Fruit fly (Drosophila melanogaster): Measurements from ENCODE around the gene CG11294.

Gene CG11294

DNA sequence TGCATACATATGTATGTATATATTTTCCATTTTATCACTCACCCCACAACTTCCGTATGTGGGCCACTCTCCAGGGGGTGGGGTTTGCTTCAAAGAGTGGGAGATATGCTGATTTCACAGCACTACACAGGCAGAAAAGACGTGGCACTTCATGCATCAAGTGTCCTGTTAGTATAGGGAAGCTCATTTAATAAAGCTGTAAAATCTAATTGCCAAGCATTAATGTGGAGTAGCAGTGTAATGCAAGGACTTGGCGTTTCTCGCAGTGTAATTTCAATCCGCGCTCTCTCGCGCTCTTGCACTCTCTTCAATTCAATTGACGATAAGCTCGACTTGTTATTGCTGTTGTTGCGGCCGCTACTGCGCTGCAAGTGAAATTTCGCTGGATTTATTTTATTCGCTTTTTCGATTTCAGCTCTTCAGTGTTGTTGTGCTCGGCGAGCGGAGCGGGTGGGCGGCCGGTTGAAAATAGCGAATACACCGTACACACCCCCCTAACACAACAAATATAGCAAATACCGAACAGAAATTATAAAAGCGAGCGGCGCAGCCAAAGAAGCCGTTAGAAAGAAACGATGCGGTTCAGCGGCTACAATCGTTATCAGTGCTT is 15.9 kb upstream of the CG11294 start, which contains the start of gene Hexo2:
Hexo2 (plus strand) TSS at position 419 of the 610 bp plus-strand sequence.
- TF ChIP-seq CG32121 (GFP tag; IDR thresholded peaks at IDR 0.05) (peak; percentile 98), fd96Ca (GFP tag; IDR thresholded peaks at IDR 0.05) (peak; percentile 99), CG17806 (tag; optimal IDR thresholded peaks at IDR 0.05) (peak; percentile 93), CG12605 (GFP tag; IDR thresholded peaks at IDR 0.05) (peak; percentile 97), CG14655 (GFP tag; optimal IDR thresholded peaks at IDR 0.05) (peak; percentile 96), CG8301 (tag; optimal IDR thresholded peaks at IDR 0.05) (peak; percentile 96), CG4496 (GFP tag; IDR thresholded peaks at IDR 0.05) (peak; percentile 99), EcR (GFP tag; optimal IDR thresholded peaks at IDR 0.05) (peak; percentile 17), CG8159 (tag; optimal IDR thresholded peaks at IDR 0.05) (peak; percentile 91), gl (tag; optimal IDR thresholded peaks at IDR 0.05) (peak; percentile 89), CG15710 (tag; optimal IDR thresholded peaks at IDR 0.05) (peak; percentile 93), Pif1A (GFP tag; optimal IDR thresholded peaks at IDR 0.05) (peak; percentile 97), Ets98B (GFP tag; IDR thresholded peaks at IDR 0.05) (peak; percentile 99), rn (GFP tag; IDR thresholded peaks at IDR 0.05) (peak; percentile 98), CG9948 (tag; optimal IDR thresholded peaks at IDR 0.05) (peak; percentile 91), CG10348 (GFP tag; IDR thresholded peaks at IDR 0.05) (peak; percentile 94), CG34367 (tag; optimal IDR thresholded peaks at IDR 0.05) (peak; percentile 94), D1 (tag; optimal IDR thresholded peaks at IDR 0.05) (peak; percentile 54), Pif1B (GFP tag; optimal IDR thresholded peaks at IDR 0.05) (peak; percentile 94), CG13204 (GFP tag; optimal IDR thresholded peaks at IDR 0.05) (peak; percentile 82), Snoo (tag; optimal IDR thresholded peaks at IDR 0.05) (peak; percentile 99)

DNA sequence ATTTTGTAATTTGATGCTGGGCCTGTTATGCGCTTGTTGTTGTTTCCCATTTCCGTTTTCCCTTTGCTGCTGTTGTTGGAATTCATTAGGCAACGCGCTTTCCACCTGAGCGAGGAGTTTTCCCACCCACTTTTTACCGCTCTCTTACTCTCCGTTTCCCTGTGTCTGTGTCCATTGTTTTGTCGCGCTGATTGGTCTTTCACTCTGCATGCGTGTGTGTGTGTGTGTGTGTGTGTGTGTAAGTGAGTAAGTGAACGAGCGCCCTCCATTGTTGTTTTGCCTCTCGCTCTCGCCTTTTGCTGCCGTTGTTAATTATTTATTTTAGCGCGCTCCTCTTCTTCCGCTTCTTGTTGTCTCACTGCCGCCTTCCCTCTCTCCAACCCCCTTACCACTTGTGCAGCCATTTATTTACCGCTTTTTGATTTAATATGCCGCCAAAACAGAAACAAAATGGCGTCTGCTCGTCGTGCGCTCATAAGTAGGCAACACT is 2.7 kb upstream of the CG11294 start:
- TF ChIP-seq CG15710 (tag; optimal IDR thresholded peaks at IDR 0.05) (no peak), CG10348 (GFP tag; IDR thresholded peaks at IDR 0.05) (no peak), CG8159 (tag; optimal IDR thresholded peaks at IDR 0.05) (no peak), CG4496 (GFP tag; IDR thresholded peaks at IDR 0.05) (no peak), CG12605 (GFP tag; IDR thresholded peaks at IDR 0.05) (no peak), CG17806 (tag; optimal IDR thresholded peaks at IDR 0.05) (no peak)

DNA sequence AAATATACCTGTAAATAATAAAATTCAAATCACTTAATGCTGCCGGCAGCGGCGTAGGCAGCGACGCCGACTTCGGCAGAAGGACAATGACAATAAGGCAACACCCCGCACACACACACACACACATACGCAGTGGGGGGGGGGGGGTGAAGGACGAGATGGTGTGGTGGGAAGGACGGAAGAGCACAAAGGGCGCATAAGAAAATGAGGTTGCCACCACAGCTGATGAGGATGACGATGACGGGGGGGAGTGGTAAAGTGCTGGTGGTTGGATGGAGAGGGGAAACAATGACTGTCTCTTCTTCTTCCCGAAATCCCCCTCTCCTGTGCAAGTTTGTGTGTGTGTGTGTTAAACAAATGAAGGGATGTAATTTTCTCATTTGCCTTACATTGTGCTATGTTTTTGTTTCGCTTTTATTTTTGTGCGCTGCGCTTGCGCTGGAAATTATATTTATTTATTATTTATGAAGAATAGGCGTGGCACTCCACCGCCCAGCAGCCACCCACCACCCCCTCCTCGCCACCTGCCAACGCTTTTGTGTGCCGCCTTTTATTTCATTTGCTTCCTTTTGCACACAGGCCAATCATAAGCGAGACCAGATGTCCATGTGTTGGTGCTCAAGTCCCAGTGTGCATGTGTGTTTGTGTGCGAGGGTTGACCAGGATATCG is 1.5 kb upstream of the CG11294 start:
- TF ChIP-seq CG4496 (GFP tag; IDR thresholded peaks at IDR 0.05) = no peak
- no peak for TF ChIP-seq EcR (GFP tag; optimal IDR thresholded peaks at IDR 0.05)
- no peak for TF ChIP-seq Pif1A (GFP tag; optimal IDR thresholded peaks at IDR 0.05)
- no peak for TF ChIP-seq CG12605 (GFP tag; IDR thresholded peaks at IDR 0.05)
- no peak for TF ChIP-seq Ets98B (GFP tag; IDR thresholded peaks at IDR 0.05)
- no peak for TF ChIP-seq CG17806 (tag; optimal IDR thresholded peaks at IDR 0.05)
- no peak for TF ChIP-seq Pif1B (GFP tag; optimal IDR thresholded peaks at IDR 0.05)
- TF ChIP-seq CG14655 (GFP tag; optimal IDR thresholded peaks at IDR 0.05) = no peak
- TF ChIP-seq CG8301 (tag; optimal IDR thresholded peaks at IDR 0.05) = no peak
- no peak for TF ChIP-seq D1 (tag; optimal IDR thresholded peaks at IDR 0.05)
- TF ChIP-seq fd96Ca (GFP tag; IDR thresholded peaks at IDR 0.05) = no peak
- TF ChIP-seq CG8159 (tag; optimal IDR thresholded peaks at IDR 0.05) = no peak
- no peak for TF ChIP-seq CG9948 (tag; optimal IDR thresholded peaks at IDR 0.05)
- TF ChIP-seq rn (GFP tag; IDR thresholded peaks at IDR 0.05) = no peak
- TF ChIP-seq gl (tag; optimal IDR thresholded peaks at IDR 0.05) = no peak
- TF ChIP-seq CG13204 (GFP tag; optimal IDR thresholded peaks at IDR 0.05) = no peak
- no peak for TF ChIP-seq CG34367 (tag; optimal IDR thresholded peaks at IDR 0.05)
- no peak for TF ChIP-seq CG32121 (GFP tag; IDR thresholded peaks at IDR 0.05)
- TF ChIP-seq CG15710 (tag; optimal IDR thresholded peaks at IDR 0.05) = no peak
- no peak for TF ChIP-seq Snoo (tag; optimal IDR thresholded peaks at IDR 0.05)

DNA sequence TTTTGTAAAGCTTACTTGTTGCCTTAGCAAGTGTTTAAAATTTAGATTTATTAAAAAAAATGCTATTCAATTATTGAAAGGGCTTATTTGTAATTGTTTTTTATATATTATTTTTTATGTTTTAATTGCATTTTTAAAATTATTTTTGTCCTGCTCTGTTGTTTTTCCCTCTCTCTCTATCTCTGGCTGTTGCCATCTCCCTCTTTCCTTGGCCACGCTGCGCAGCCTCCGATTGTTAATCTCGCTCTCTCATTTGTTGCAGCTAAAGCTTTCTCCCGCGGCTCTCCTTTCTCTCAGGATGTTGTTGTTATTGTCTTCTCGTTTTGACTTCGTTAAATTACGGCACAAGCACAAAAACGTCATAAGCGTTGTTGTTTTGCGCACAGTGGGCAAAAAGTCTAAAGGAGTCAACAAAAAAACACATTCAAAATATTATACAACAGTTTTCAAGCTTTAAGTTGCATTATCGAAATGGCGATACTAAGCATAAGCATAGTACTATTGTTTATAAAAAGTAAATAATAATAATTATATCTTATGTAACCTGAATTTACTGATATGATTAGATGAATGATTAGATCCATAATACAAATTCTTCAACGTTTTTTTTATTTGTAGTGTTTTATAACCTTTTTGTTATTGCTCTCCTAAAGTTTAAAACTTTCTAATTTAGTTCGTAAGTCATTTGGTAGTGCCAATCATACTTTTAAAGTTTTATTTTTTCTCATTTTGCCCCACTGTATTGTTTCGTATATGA is 824 bp upstream of the CG11294 start:
- TF ChIP-seq D1 (tag; optimal IDR thresholded peaks at IDR 0.05) (no peak), CG8159 (tag; optimal IDR thresholded peaks at IDR 0.05) (peak; percentile 36), CG9948 (tag; optimal IDR thresholded peaks at IDR 0.05) (peak; percentile 1)

DNA sequence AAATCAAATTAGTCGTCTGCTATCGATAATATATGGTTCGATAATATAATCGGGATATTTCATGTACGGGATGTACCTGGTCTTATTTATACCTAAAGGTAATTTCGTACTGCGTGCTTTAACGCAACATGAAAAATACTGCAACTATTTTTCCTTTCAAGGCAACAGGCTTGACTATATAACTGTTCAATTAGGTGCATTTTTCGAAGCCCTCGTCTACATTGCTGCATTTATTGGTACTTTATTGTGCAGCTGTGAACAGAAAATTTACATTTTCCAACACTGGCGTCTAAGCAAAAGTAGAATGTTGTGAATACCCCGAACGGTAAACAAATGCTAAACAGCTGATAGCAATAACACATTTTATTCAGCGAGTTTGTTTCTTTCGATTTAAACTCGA is 3.4 kb downstream of the CG11294 start, which contains the start of the genes Ppt1 and Ogg1:
Ppt1 (minus strand) TSS at position 225 of the 400 bp plus-strand sequence.
Ogg1 (plus strand) TSS at position 325 of the 400 bp plus-strand sequence.
- no peak for TF ChIP-seq CG14655 (GFP tag; optimal IDR thresholded peaks at IDR 0.05)
- TF ChIP-seq CG10348 (GFP tag; IDR thresholded peaks at IDR 0.05) = no peak
- peak; percentile 59 for TF ChIP-seq Pif1A (GFP tag; optimal IDR thresholded peaks at IDR 0.05)
- peak; percentile 17 for TF ChIP-seq CG8301 (tag; optimal IDR thresholded peaks at IDR 0.05)
- no peak for TF ChIP-seq CG32121 (GFP tag; IDR thresholded peaks at IDR 0.05)
- peak; percentile 16 for TF ChIP-seq CG9948 (tag; optimal IDR thresholded peaks at IDR 0.05)
- TF ChIP-seq rn (GFP tag; IDR thresholded peaks at IDR 0.05) = no peak
- TF ChIP-seq CG34367 (tag; optimal IDR thresholded peaks at IDR 0.05) = peak; percentile 23
- peak; percentile 39 for TF ChIP-seq Snoo (tag; optimal IDR thresholded peaks at IDR 0.05)
- 0 out of 2 replicates have a peak, but pooled peaks have one; percentile 16 for TF ChIP-seq Ets98B (GFP tag; IDR thresholded peaks at IDR 0.05)
- TF ChIP-seq CG17806 (tag; optimal IDR thresholded peaks at IDR 0.05) = peak; percentile 27
- TF ChIP-seq fd96Ca (GFP tag; IDR thresholded peaks at IDR 0.05) = no peak
- peak; percentile 46 for TF ChIP-seq CG8159 (tag; optimal IDR thresholded peaks at IDR 0.05)
- TF ChIP-seq CG15710 (tag; optimal IDR thresholded peaks at IDR 0.05) = peak; percentile 44
- peak; percentile 74 for TF ChIP-seq CG4496 (GFP tag; IDR thresholded peaks at IDR 0.05)
